Fruit fly (Drosophila melanogaster): ENCODE results near the gene CG10877.

Gene CG10877

DNA sequence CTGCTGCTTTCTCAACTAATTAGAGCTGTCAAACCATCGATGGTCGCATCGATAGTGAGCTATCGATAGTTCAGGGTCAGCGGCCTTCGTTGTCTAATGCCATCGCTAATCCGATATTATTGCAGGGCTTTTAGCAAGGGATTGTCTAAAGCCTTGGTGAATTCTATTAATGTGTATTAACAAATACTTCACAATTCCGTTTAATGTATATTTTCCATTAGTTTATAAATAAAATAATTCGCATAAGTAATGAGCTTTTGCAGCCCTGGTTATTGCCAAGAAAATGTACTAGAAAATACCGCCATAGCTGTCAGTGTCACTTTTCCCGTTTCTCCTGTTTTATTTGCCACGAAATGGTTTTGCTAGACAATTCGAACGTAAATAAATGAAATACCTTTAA is 15.9 kb upstream of the CG10877 start, which contains the start of the genes EloB and Srp14 (continued):
- peak; percentile 69 for TF ChIP-seq CG10209 (GFP tag; optimal IDR thresholded peaks at IDR 0.05)
- TF ChIP-seq CG9932 (GFP tag; IDR thresholded peaks at IDR 0.05) = peak; percentile 95
- TF ChIP-seq Bteb2 (GFP tag; optimal IDR thresholded peaks at IDR 0.05) = peak; percentile 82
- no peak for TF ChIP-seq ewg (GFP tag; optimal IDR thresholded peaks at IDR 0.05)
- TF ChIP-seq da (GFP tag; optimal IDR thresholded peaks at IDR 0.05) = peak; percentile 31
- no peak for TF ChIP-seq hth (optimal IDR thresholded peaks at IDR 0.05)
- TF ChIP-seq Sin3A (optimal IDR thresholded peaks at IDR 0.05) = peak; percentile 95
- TF ChIP-seq CG3281 (GFP tag; optimal IDR thresholded peaks at IDR 0.05) = peak; percentile 81
- TF ChIP-seq CG8281 (tag; optimal IDR thresholded peaks at IDR 0.05) = no peak
- peak; percentile 43 for TF ChIP-seq hkb (optimal IDR thresholded peaks at IDR 0.05)
- peak; percentile 78 for TF ChIP-seq hkb (GFP tag; IDR thresholded peaks at IDR 0.05)
- TF ChIP-seq CG15073 (GFP tag; optimal IDR thresholded peaks at IDR 0.05) = no peak
- TF ChIP-seq run (tag; optimal IDR thresholded peaks at IDR 0.05) = peak; percentile 52
- TF ChIP-seq sens (GFP tag) = peak; percentile 96
- TF ChIP-seq Oaz (GFP tag; IDR thresholded peaks at IDR 0.05) = no peak
- TF ChIP-seq CG9437 (GFP tag; optimal IDR thresholded peaks at IDR 0.05) = peak; percentile 47
- TF ChIP-seq CG3065 (GFP tag; optimal IDR thresholded peaks at IDR 0.05) = peak; percentile 74
- no peak for TF ChIP-seq CG14965 (GFP tag; optimal IDR thresholded peaks at IDR 0.05; ENCODE audit: borderline replicate concordance)
- TF ChIP-seq CG8924 (tag; optimal IDR thresholded peaks at IDR 0.05) = peak; percentile 87
- peak; percentile 66 for TF ChIP-seq CG10366 (GFP tag; IDR thresholded peaks at IDR 0.05)
- TF ChIP-seq wor (GFP tag; IDR thresholded peaks at IDR 0.05) = 0 out of 2 replicates have a peak, but pooled peaks have one; percentile 33
- peak; percentile 59; the same call in 1 of the 3 replicates for TF ChIP-seq ken (GFP tag; IDR thresholded peaks at IDR 0.05)
- TF ChIP-seq bbx (GFP tag; IDR thresholded peaks at IDR 0.05; ENCODE audit: partially characterized antibody) = peak; percentile 96
- peak; percentile 67 for TF ChIP-seq CG12744 (GFP tag; optimal IDR thresholded peaks at IDR 0.05)
- no peak for TF ChIP-seq Doc2 (GFP tag; IDR thresholded peaks at IDR 0.05)
- no peak for TF ChIP-seq psq (GFP tag; optimal IDR thresholded peaks at IDR 0.05)
- peak; percentile 23 for TF ChIP-seq pb (GFP tag; optimal IDR thresholded peaks at IDR 0.05)
- peak; percentile 47 for TF ChIP-seq Atf-2 (GFP tag; optimal IDR thresholded peaks at IDR 0.05)
- TF ChIP-seq CG5245 (GFP tag; optimal IDR thresholded peaks at IDR 0.05) = peak; percentile 65
- no peak for TF ChIP-seq CG1832 (GFP tag; optimal IDR thresholded peaks at IDR 0.05)
- peak; percentile 86 for TF ChIP-seq NFAT (GFP tag; IDR thresholded peaks at IDR 0.05)
- peak; percentile 78 for TF ChIP-seq CG2889 (GFP tag; IDR thresholded peaks at IDR 0.05)
- no peak for TF ChIP-seq corto (GFP tag; optimal IDR thresholded peaks at IDR 0.05)
- TF ChIP-seq Opbp (GFP tag; IDR thresholded peaks at IDR 0.05; ENCODE audit: partially characterized antibody) = peak; percentile 97
- TF ChIP-seq CG2120 (GFP tag; optimal IDR thresholded peaks at IDR 0.05) = peak; percentile 92
- peak; percentile 89 for TF ChIP-seq Hsf (GFP tag; optimal IDR thresholded peaks at IDR 0.05)
- TF ChIP-seq Gug (GFP tag; IDR thresholded peaks at IDR 0.05) = peak; percentile 86
- peak; percentile 79 for TF ChIP-seq CG14014 (GFP tag; IDR thresholded peaks at IDR 0.05)
- peak; percentile 49 for TF ChIP-seq CG9876 (GFP tag; optimal IDR thresholded peaks at IDR 0.05)
- peak; percentile 51 for TF ChIP-seq mirr (GFP tag; optimal IDR thresholded peaks at IDR 0.05)
- TF ChIP-seq CG2678 (tag; optimal IDR thresholded peaks at IDR 0.05) = peak; percentile 84
- TF ChIP-seq Dad (GFP tag; optimal IDR thresholded peaks at IDR 0.05) = peak; percentile 81
- TF ChIP-seq CG16863 (GFP tag; optimal IDR thresholded peaks at IDR 0.05) = peak; percentile 74
- no peak for TF ChIP-seq zf30C (GFP tag; optimal IDR thresholded peaks at IDR 0.05)
- peak; percentile 63 for TF ChIP-seq kay (GFP tag; optimal IDR thresholded peaks at IDR 0.05)
- TF ChIP-seq CG5953 (GFP tag; IDR thresholded peaks at IDR 0.05) = 0 out of 2 replicates have a peak, but pooled peaks have one; percentile 20
- 0 out of 3 replicates have a peak, but pooled peaks have one; percentile 13 for TF ChIP-seq CG3726 (GFP tag; IDR thresholded peaks at IDR 0.05)
- TF ChIP-seq CG2129 (GFP tag; IDR thresholded peaks at IDR 0.05; ENCODE audit: partially characterized antibody) = peak; percentile 95
- peak in 1 of 2 experiments; percentile 28 for TF ChIP-seq tll (GFP tag; optimal IDR thresholded peaks at IDR 0.05)
- peak; percentile 81 for TF ChIP-seq CG15514 (GFP tag; optimal IDR thresholded peaks at IDR 0.05)
- TF ChIP-seq CG10147 (GFP tag; optimal IDR thresholded peaks at IDR 0.05) = peak; percentile 84
- TF ChIP-seq dmrt11E (tag; optimal IDR thresholded peaks at IDR 0.05) = peak; percentile 78
